Fruit fly (Drosophila melanogaster): Measurements from ENCODE around the gene CecA1.

CecA1 gene

dm6 chr3R:30193826-30194225, 16.8 kb upstream of the CecA1 start:
- TF ChIP-seq dl (GFP tag; optimal IDR thresholded peaks at IDR 0.05; ENCODE audit: insufficient read depth in 1 of 2, partially characterized antibody in 2 of 2) (no peak), Hr78 (GFP tag; optimal IDR thresholded peaks at IDR 0.05) (no peak), Mio (GFP tag; optimal IDR thresholded peaks at IDR 0.05) (no peak), Myc (optimal IDR thresholded peaks at IDR 0.05) (no peak), jim (GFP tag; optimal IDR thresholded peaks at IDR 0.05) (no peak), sage (GFP tag; optimal IDR thresholded peaks at IDR 0.05) (no peak), h (GFP tag; optimal IDR thresholded peaks at IDR 0.05) (no peak), OdsH (GFP tag; optimal IDR thresholded peaks at IDR 0.05) (no peak), CG9705 (GFP tag; optimal IDR thresholded peaks at IDR 0.05) (no peak), foxo (GFP tag; optimal IDR thresholded peaks at IDR 0.05) (no peak), sv (GFP tag; optimal IDR thresholded peaks at IDR 0.05) (no peak), Vsx2 (GFP tag; optimal IDR thresholded peaks at IDR 0.05; ENCODE audit: partially characterized antibody) (no peak), pan (optimal IDR thresholded peaks at IDR 0.05) (no peak), brk (GFP tag; optimal IDR thresholded peaks at IDR 0.05) (no peak), usp (GFP tag; optimal IDR thresholded peaks at IDR 0.05) (no peak), Dfd (GFP tag; optimal IDR thresholded peaks at IDR 0.05) (no peak), Dif (GFP tag; optimal IDR thresholded peaks at IDR 0.05; ENCODE audit: partially characterized antibody) (no peak), Hnf4 (GFP tag; optimal IDR thresholded peaks at IDR 0.05) (no peak), lola (GFP tag; optimal IDR thresholded peaks at IDR 0.05) (no peak), psq (GFP tag; optimal IDR thresholded peaks at IDR 0.05) (no peak)

DNA sequence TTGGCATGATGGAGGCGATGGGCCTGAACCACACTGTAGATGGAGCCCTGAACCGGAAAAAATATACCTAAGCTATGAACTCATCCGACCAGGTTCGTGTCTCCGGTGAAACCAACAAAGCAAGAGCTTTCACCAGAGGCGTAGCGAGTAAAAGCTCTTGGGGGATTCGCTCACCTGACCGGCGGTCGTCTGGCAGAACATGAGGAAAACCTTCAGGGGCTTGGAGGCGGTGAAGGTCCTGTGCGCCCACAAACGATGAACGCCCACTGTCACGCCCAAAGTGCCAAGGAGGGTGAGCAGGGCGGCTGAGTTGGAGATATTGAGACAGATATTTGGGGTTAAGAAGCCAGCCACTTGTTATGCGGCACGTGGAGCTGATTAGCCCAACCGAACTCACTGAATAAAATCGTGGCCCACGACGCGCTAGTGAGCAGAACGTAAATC, 15.0 kb upstream of the CecA1 start:
- TF ChIP-seq OdsH (GFP tag; optimal IDR thresholded peaks at IDR 0.05) (peak; percentile 14), br (GFP tag; optimal IDR thresholded peaks at IDR 0.05) (peak; percentile 9), rgr (GFP tag; optimal IDR thresholded peaks at IDR 0.05) (peak; percentile 8), Mio (GFP tag; optimal IDR thresholded peaks at IDR 0.05) (no peak), ey (GFP tag; optimal IDR thresholded peaks at IDR 0.05) (peak; percentile 26), lola (GFP tag; optimal IDR thresholded peaks at IDR 0.05) (no peak), h (GFP tag; optimal IDR thresholded peaks at IDR 0.05) (peak; percentile 51), Sp1 (GFP tag; optimal IDR thresholded peaks at IDR 0.05) (peak; percentile 16), Myc (optimal IDR thresholded peaks at IDR 0.05) (peak; percentile 55), foxo (GFP tag; optimal IDR thresholded peaks at IDR 0.05) (peak in 1 of 2 experiments; percentile 61), tai (GFP tag; optimal IDR thresholded peaks at IDR 0.05) (no peak), HLH106 (tag; optimal IDR thresholded peaks at IDR 0.05) (peak; percentile 50)

DNA sequence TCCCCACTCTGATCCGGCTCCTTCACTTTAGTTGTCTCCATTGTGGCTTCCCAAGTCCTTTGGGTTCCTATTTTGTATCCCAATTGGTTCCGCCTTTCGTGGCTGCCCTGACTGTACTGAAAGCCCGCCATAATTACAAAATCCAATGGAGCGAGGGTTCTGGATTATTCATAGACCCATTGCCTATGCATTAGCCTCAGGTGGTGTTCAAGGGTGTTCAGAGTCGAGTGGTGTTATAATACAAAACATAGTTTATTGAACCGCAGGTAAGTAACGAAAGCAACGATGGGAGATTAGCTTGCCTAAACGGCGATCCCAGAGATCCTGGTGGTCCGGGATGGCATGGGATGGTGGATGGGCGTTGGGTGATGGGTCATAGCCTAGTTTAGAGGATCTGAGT, 14.5 kb upstream of the CecA1 start, which contains the start of gene CG15531:
Gene CG15531, minus strand, starts transcription at position 101 of the 400 bp plus-strand sequence.
- TF ChIP-seq CG32264 (GFP tag; optimal IDR thresholded peaks at IDR 0.05) = no peak
- TF ChIP-seq Mio (GFP tag; optimal IDR thresholded peaks at IDR 0.05) = no peak
- no peak for TF ChIP-seq Rel (GFP tag; optimal IDR thresholded peaks at IDR 0.05)
- TF ChIP-seq Rel (tag; optimal IDR thresholded peaks at IDR 0.05) = no peak
- TF ChIP-seq Jra (GFP tag; optimal IDR thresholded peaks at IDR 0.05) = no peak
- no peak for TF ChIP-seq pan (optimal IDR thresholded peaks at IDR 0.05)
- TF ChIP-seq woc (GFP tag; optimal IDR thresholded peaks at IDR 0.05) = no peak
- TF ChIP-seq tai (GFP tag; optimal IDR thresholded peaks at IDR 0.05) = no peak
- no peak for TF ChIP-seq CrebA (GFP tag; optimal IDR thresholded peaks at IDR 0.05; ENCODE audit: borderline replicate concordance)
- TF ChIP-seq h (GFP tag; optimal IDR thresholded peaks at IDR 0.05) = no peak
- no peak for TF ChIP-seq Dfd (GFP tag; optimal IDR thresholded peaks at IDR 0.05)
- no peak for TF ChIP-seq psq (GFP tag; optimal IDR thresholded peaks at IDR 0.05)
- TF ChIP-seq dl (GFP tag; optimal IDR thresholded peaks at IDR 0.05; ENCODE audit: insufficient read depth in 1 of 2, partially characterized antibody in 2 of 2) = no peak
- TF ChIP-seq Myc (optimal IDR thresholded peaks at IDR 0.05) = no peak
- no peak for TF ChIP-seq usp (GFP tag; optimal IDR thresholded peaks at IDR 0.05)
- no peak for TF ChIP-seq foxo (GFP tag; optimal IDR thresholded peaks at IDR 0.05)
- TF ChIP-seq Hr78 (GFP tag; optimal IDR thresholded peaks at IDR 0.05) = no peak
- no peak for TF ChIP-seq dsf (GFP tag; optimal IDR thresholded peaks at IDR 0.05; ENCODE audit: borderline replicate concordance)

dm6 chr3R:30197796-30198195, 12.9 kb upstream of the CecA1 start:
- no peak for TF ChIP-seq Mio (GFP tag; optimal IDR thresholded peaks at IDR 0.05)
- TF ChIP-seq Vsx2 (GFP tag; optimal IDR thresholded peaks at IDR 0.05; ENCODE audit: partially characterized antibody) = no peak
- TF ChIP-seq jim (GFP tag; optimal IDR thresholded peaks at IDR 0.05) = no peak
- no peak for TF ChIP-seq lola (GFP tag; optimal IDR thresholded peaks at IDR 0.05)
- TF ChIP-seq sv (GFP tag; optimal IDR thresholded peaks at IDR 0.05) = no peak
- TF ChIP-seq CrebA (GFP tag; optimal IDR thresholded peaks at IDR 0.05; ENCODE audit: borderline replicate concordance) = no peak
- TF ChIP-seq usp (GFP tag; optimal IDR thresholded peaks at IDR 0.05) = no peak
- TF ChIP-seq Sp1 (GFP tag; optimal IDR thresholded peaks at IDR 0.05) = no peak
- TF ChIP-seq h (GFP tag; optimal IDR thresholded peaks at IDR 0.05) = no peak
- TF ChIP-seq Hr78 (GFP tag; optimal IDR thresholded peaks at IDR 0.05) = no peak
- no peak for TF ChIP-seq GATAd (GFP tag; optimal IDR thresholded peaks at IDR 0.05)
- TF ChIP-seq Dif (GFP tag; optimal IDR thresholded peaks at IDR 0.05; ENCODE audit: partially characterized antibody) = no peak
- no peak for TF ChIP-seq Dfd (GFP tag; optimal IDR thresholded peaks at IDR 0.05)
